Fruit fly (Drosophila melanogaster): Measurements from ENCODE around the gene Ntf-2r.

DNA sequence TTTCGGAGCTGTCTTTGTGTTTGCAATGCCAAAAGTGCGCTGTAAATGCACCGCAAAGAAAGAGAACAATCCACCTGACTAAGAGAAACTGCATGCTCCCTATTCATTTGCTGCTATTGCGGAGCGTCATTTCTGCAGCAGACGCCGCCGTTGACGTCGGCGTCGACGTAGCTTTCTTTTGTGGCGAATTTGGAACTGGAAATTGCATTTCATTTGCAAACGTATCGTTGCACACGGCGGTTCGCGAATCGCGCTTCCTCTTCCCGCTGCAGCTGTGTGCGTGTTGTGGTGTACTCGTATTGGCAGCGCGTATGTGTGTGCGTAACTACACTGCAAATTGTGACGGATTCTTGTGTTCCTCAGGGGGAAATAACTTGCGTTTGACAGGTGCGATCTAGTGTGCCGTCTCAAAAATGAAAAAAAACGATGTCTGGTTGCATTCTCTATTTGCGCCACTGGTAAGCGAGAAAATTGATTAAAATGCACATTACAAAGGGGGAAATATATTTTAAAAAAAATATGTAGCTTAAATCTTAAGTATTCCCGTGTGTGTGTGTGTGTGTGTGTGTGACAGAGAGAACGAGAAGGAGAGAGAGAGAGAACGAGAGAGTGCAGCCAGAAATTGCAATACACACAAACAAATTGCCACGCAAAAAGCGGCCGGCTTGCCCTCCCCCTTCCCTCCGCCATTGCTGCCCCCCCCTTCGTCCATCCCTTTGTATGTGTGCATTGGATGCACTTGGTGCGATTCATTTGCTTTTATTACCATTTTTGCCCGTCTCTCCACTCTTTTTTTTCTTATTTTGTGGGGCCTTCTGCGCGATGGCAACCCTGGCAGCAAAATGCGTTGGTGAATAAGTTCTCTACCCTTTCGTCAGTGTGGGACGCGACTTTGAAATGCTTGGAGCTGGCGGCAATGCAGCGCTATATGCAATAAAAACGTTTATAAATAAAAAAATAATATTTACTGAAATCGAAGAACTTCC lies 1.4 kb downstream of the Ntf-2r start:
- no peak for TF ChIP-seq pan (optimal IDR thresholded peaks at IDR 0.05)
- no peak for TF ChIP-seq Dll (optimal IDR thresholded peaks at IDR 0.05)
- peak; percentile 86 for TF ChIP-seq CG8478 (optimal IDR thresholded peaks at IDR 0.05)

Measured in whole organism.